Worm (Caenorhabditis elegans) whole organism, L1 larva: ENCODE measurements around the gene osta-1.

Experiments
- alr-1 ChIP-seq: fragments of 200-800 bp; sonication (Bioruptor generic); optimal IDR thresholded peaks from 2 replicates; lab custom pipeline; 2018; ENCODE audit warnings: borderline replicate concordance, mild to moderate bottlenecking, missing genetic modification characterization, missing compliant biosample characterization
- ama-1 ChIP-seq: fragments of 150-350 bp; optimal IDR thresholded peaks from 2 replicates; lab custom pipeline; 2014
- ceh-63 ChIP-seq: fragments of 200-800 bp; sonication (Bioruptor generic); optimal IDR thresholded peaks from 2 replicates; lab custom pipeline; 2018; ENCODE audit warnings: mild to moderate bottlenecking, missing genetic modification characterization, missing compliant biosample characterization
- dpl-1 ChIP-seq, 3 experiments: fragments of 150-350 bp in 2 of 3; sonication (generic microtip) in 1 of 3; optimal IDR thresholded peaks; 2 replicates each; lab custom pipeline; 2014 to 2017; ENCODE audit warnings: missing biosample characterization in 3 of 3, missing genetic modification characterization in 3 of 3, missing genetic modification reagents in 3 of 3
- egl-27 ChIP-seq, 2 experiments: fragments of 150-350 bp in 1 of 2; sonication (generic microtip); optimal IDR thresholded peaks; 3 replicates each; lab custom pipeline; 2017 to 2018; ENCODE audit warnings: missing biosample characterization in 2 of 2, missing genetic modification characterization in 2 of 2, missing genetic modification reagents in 2 of 2
- elt-3 ChIP-seq, 6 experiments: fragments of 150-350 bp in 1 of 6; sonication (generic microtip); optimal IDR thresholded peaks; 2 replicates each; lab custom pipeline; 2017 to 2018; ENCODE audit warnings: missing biosample characterization in 6 of 6, missing genetic modification characterization in 6 of 6, inconsistent platforms in 1 of 6
- lin-39 ChIP-seq: fragments of 150-350 bp; optimal IDR thresholded peaks from 2 replicates; lab custom pipeline; 2014; ENCODE audit warnings: missing biosample characterization, missing genetic modification reagents, missing genetic modification characterization
- mab-9 ChIP-seq: fragments of 200-800 bp; sonication (Bioruptor generic); IDR thresholded peaks from 2 replicates; pipeline ENCODE4 v1.3.6; 2022; ENCODE audit warnings: missing genetic modification reagents, missing genetic modification characterization, missing compliant biosample characterization
- nhr-11 ChIP-seq: fragments of 150-350 bp; optimal IDR thresholded peaks from 2 replicates; lab custom pipeline; 2014; ENCODE audit warnings: missing biosample characterization, missing genetic modification characterization
- nhr-237 ChIP-seq: fragments of 150-350 bp; optimal IDR thresholded peaks from 2 replicates; lab custom pipeline; 2014; ENCODE audit warnings: missing biosample characterization, missing genetic modification characterization
- nhr-76 ChIP-seq: sonication (generic microtip); optimal IDR thresholded peaks from 2 replicates; lab custom pipeline; 2017; ENCODE audit warnings: missing biosample characterization, missing genetic modification characterization
- unc-86 ChIP-seq: sonication (generic microtip); optimal IDR thresholded peaks from 2 replicates; lab custom pipeline; 2016; ENCODE audit warnings: missing genetic modification characterization, missing compliant biosample characterization
- unc-98 ChIP-seq: fragments of 200-800 bp; sonication (Bioruptor generic); IDR thresholded peaks from 2 replicates; pipeline ENCODE4 v1.3.6; 2022; ENCODE audit warnings: missing genetic modification characterization, missing compliant biosample characterization
- ztf-11 ChIP-seq, 2 experiments: sonication (generic microtip); optimal IDR thresholded peaks; 2 replicates each; lab custom pipeline; 2016 to 2017; ENCODE audit warnings: missing genetic modification characterization in 2 of 2, missing biosample characterization in 1 of 2, missing compliant biosample characterization in 1 of 2

ce11 chrII:23025-23424 lies 16.6 kb downstream of the osta-1 start, which contains the start of gene sqt-2:
- TF ChIP-seq ama-1 (lab: Kevin White, UChicago) (no peak), unc-86 (no peak), mab-9 (GFP tag; lab: Robert Waterston, UW) (no peak), nhr-11 (tag; lab: Kevin White, UChicago) (no peak), lin-39 (tag; lab: Kevin White, UChicago) (no peak), nhr-76 (tag; lab: Kevin White, UChicago) (no peak), elt-3 (tag; optimal IDR thresholded peaks at IDR 0.05; lab: Kevin White, UChicago) (no peak), nhr-237 (tag; lab: Kevin White, UChicago) (no peak), unc-98 (no peak), dpl-1 (GFP tag; optimal IDR thresholded peaks at IDR 0.05; lab: Kevin White, UChicago) (no peak), egl-27 (tag; optimal IDR thresholded peaks at IDR 0.05; lab: Kevin White, UChicago) (no peak), ceh-63 (GFP tag; lab: Kevin White, UChicago) (no peak), alr-1 (tag; lab: Kevin White, UChicago) (no peak), ztf-11 (tag; optimal IDR thresholded peaks at IDR 0.05; lab: Kevin White, UChicago) (no peak)
